Fruit fly (Drosophila melanogaster) whole organism: ENCODE measurements around the gene CG45095.
"Not testable (repeated sequence)": the region's sequence is repeated elsewhere in the genome, so short reads cannot be mapped to it uniquely, and the experiment has no call there.

Experiments used
- CG8478 ChIP-seq: fragments of >200 bp; optimal IDR thresholded peaks from 2 replicates; lab custom pipeline; 2018; ENCODE audit warnings: inconsistent platforms
- Dll ChIP-seq: fragments of >200 bp; optimal IDR thresholded peaks from 2 replicates; lab custom pipeline; 2017
- EcR ChIP-seq, 2 experiments: fragments of >200 bp; optimal IDR thresholded peaks; 2 replicates each; lab custom pipeline; 2017; ENCODE audit warnings: missing biosample characterization in 2 of 2, missing genetic modification characterization in 2 of 2, missing genetic modification reagents in 2 of 2
- pan ChIP-seq: fragments of >200 bp; optimal IDR thresholded peaks from 2 replicates; lab custom pipeline; 2017
- psq ChIP-seq: fragments of >200 bp; optimal IDR thresholded peaks from 2 replicates; lab custom pipeline; 2017
- usp ChIP-seq: fragments of >200 bp; optimal IDR thresholded peaks from 2 replicates; lab custom pipeline; 2017; ENCODE audit warnings: missing biosample characterization, missing genetic modification characterization, mixed read lengths

CG45095 gene

dm6 chr3R:25077280-25077820, 25.0 kb upstream of the CG45095 start:
- TF ChIP-seq Dll (lab: Kevin White, UChicago) (no peak), CG8478 (lab: Kevin White, UChicago) (no peak), usp (GFP tag; lab: Kevin White, UChicago) (no peak), EcR (GFP tag; optimal IDR thresholded peaks at IDR 0.05; lab: Kevin White, UChicago) (no peak), psq (no peak), pan (lab: Kevin White, UChicago) (no peak)

dm6 chr3R:25078665-25079064, 23.7 kb upstream of the CG45095 start:
- TF ChIP-seq usp (GFP tag; lab: Kevin White, UChicago) (no peak), pan (lab: Kevin White, UChicago) (no peak), EcR (GFP tag; optimal IDR thresholded peaks at IDR 0.05; lab: Kevin White, UChicago) (no peak), CG8478 (lab: Kevin White, UChicago) (no peak), Dll (lab: Kevin White, UChicago) (no peak), psq (no peak)

dm6 chr3R:25080446-25080845, 21.9 kb upstream of the CG45095 start:
- no peak for TF ChIP-seq psq
- no peak for TF ChIP-seq pan (lab: Kevin White, UChicago)
- TF ChIP-seq CG8478 (lab: Kevin White, UChicago), result peak; percentile 54
- no peak for TF ChIP-seq usp (GFP tag; lab: Kevin White, UChicago)
- no peak for TF ChIP-seq Dll (lab: Kevin White, UChicago)
- TF ChIP-seq EcR (GFP tag; optimal IDR thresholded peaks at IDR 0.05; lab: Kevin White, UChicago), result no peak

- no peak for TF ChIP-seq pan (lab: Kevin White, UChicago)
- no peak for TF ChIP-seq psq
- peak; percentile 82 for TF ChIP-seq Dll (lab: Kevin White, UChicago)
- no peak for TF ChIP-seq CG8478 (lab: Kevin White, UChicago)
- TF ChIP-seq EcR (GFP tag; optimal IDR thresholded peaks at IDR 0.05; lab: Kevin White, UChicago), result no peak
- TF ChIP-seq usp (GFP tag; lab: Kevin White, UChicago), result no peak
Measured at dm6 chr3R:25082348-25082747, 20.0 kb upstream of the CG45095 start, which contains the start of gene fd96Ca. fd96Ca (plus strand) TSS chr3R:25082684.

- TF ChIP-seq pan (lab: Kevin White, UChicago), result no peak
- TF ChIP-seq usp (GFP tag; lab: Kevin White, UChicago), result no peak
- TF ChIP-seq CG8478 (lab: Kevin White, UChicago), result peak; percentile 38
- no peak for TF ChIP-seq psq
Measured at dm6 chr3R:25094639-25095038, 7.7 kb upstream of the CG45095 start, which contains the start of gene fd96Cb. fd96Cb (plus strand) TSS chr3R:25095012.

- TF ChIP-seq pan (lab: Kevin White, UChicago) (no peak), EcR (GFP tag; optimal IDR thresholded peaks at IDR 0.05; lab: Kevin White, UChicago) (peak in 1 of 2 experiments; percentile 2)
Measured at dm6 chr3R:25097486-25097885, 4.9 kb upstream of the CG45095 start, which contains the start of the genes CG33095 and CG33096. CG33095 (plus strand) TSS chr3R:25097672. CG33096 (plus strand) TSS chr3R:25097672.

dm6 chr3R:25108932-25109331, 6.6 kb downstream of the CG45095 start, which contains the start of gene CG34027:
CG34027 (minus strand) TSS chr3R:25109032.
- TF ChIP-seq psq (no peak), Dll (lab: Kevin White, UChicago) (no peak), CG8478 (lab: Kevin White, UChicago) (no peak), pan (lab: Kevin White, UChicago) (no peak), usp (GFP tag; lab: Kevin White, UChicago) (no peak)

dm6 chr3R:25112466-25112939, 10.2 kb downstream of the CG45095 start, which contains the start of gene Nepl16:
Nepl16 (minus strand) TSS chr3R:25112516.
- no peak for TF ChIP-seq pan (lab: Kevin White, UChicago)

- TF ChIP-seq Dll (lab: Kevin White, UChicago), result no peak
- TF ChIP-seq EcR (GFP tag; optimal IDR thresholded peaks at IDR 0.05; lab: Kevin White, UChicago), result no peak
Measured at dm6 chr3R:25122736-25123211, 20.4 kb downstream of the CG45095 start, which contains the start of the genes CG31510 and TTLL5. CG31510 (minus strand) TSS chr3R:25122920. TTLL5 (minus strand) TSS chr3R:25122920.

- TF ChIP-seq EcR (GFP tag; optimal IDR thresholded peaks at IDR 0.05; lab: Kevin White, UChicago); Dll (lab: Kevin White, UChicago); usp (GFP tag; lab: Kevin White, UChicago): not testable (repeated sequence)
Measured at dm6 chr3R:25123262-25123661, 20.9 kb downstream of the CG45095 start, which contains the start of gene vig2. vig2 (plus strand) TSS chr3R:25123373.

dm6 chr3R:25126823-25127222, 24.5 kb downstream of the CG45095 start:
- TF ChIP-seq CG8478 (lab: Kevin White, UChicago) (no peak), Dll (lab: Kevin White, UChicago) (no peak), EcR (GFP tag; optimal IDR thresholded peaks at IDR 0.05; lab: Kevin White, UChicago) (no peak), pan (lab: Kevin White, UChicago) (no peak), usp (GFP tag; lab: Kevin White, UChicago) (no peak), psq (no peak)

dm6 chr3R:25127231-25127689, 24.9 kb downstream of the CG45095 start, which contains the start of the genes Mocs2A, Mocs2B and Clbn:
Mocs2A (minus strand) TSS chr3R:25127359.
Mocs2B (minus strand) TSS chr3R:25127359.
Clbn (plus strand) TSS chr3R:25127502.
- TF ChIP-seq EcR (GFP tag; optimal IDR thresholded peaks at IDR 0.05; lab: Kevin White, UChicago) (no peak), psq (no peak), CG8478 (lab: Kevin White, UChicago) (no peak), pan (lab: Kevin White, UChicago) (no peak), usp (GFP tag; lab: Kevin White, UChicago) (no peak), Dll (lab: Kevin White, UChicago) (no peak)
